Worm (Caenorhabditis elegans) whole organism, L1 larva: Measurements from ENCODE around the gene fbxl-4.

Source experiments
- C04F5.9 ChIP-seq: sonication (generic microtip); optimal IDR thresholded peaks from 2 replicates; lab custom pipeline; 2016; ENCODE audit warnings: missing genetic modification characterization, missing compliant biosample characterization
- C34B4.2 ChIP-seq: sonication (generic microtip); optimal IDR thresholded peaks from 2 replicates; lab custom pipeline; 2017; ENCODE audit warnings: mild to moderate bottlenecking, missing genetic modification characterization, missing compliant biosample characterization
- F16B12.6 ChIP-seq: fragments of 150-350 bp; optimal IDR thresholded peaks from 2 replicates; lab custom pipeline; 2014; ENCODE audit warnings: missing biosample characterization, missing genetic modification characterization
- aha-1 ChIP-seq: fragments of 150-350 bp; optimal IDR thresholded peaks from 2 replicates; lab custom pipeline; 2014; ENCODE audit warnings: missing biosample characterization, missing genetic modification characterization
- aly-2 ChIP-seq: fragments of 150-350 bp; optimal IDR thresholded peaks from 2 replicates; lab custom pipeline; 2014; ENCODE audit warnings: missing biosample characterization, missing genetic modification characterization
- ceh-63 ChIP-seq: fragments of 200-800 bp; sonication (Bioruptor generic); optimal IDR thresholded peaks from 2 replicates; lab custom pipeline; 2018; ENCODE audit warnings: mild to moderate bottlenecking, missing genetic modification characterization, missing compliant biosample characterization
- ceh-8 ChIP-seq: fragments of 200-800 bp; sonication (Bioruptor generic); optimal IDR thresholded peaks from 2 replicates; lab custom pipeline; 2018; ENCODE audit warnings: mild to moderate bottlenecking, missing genetic modification characterization, moderate library complexity, missing compliant biosample characterization
- ceh-90 ChIP-seq: sonication (generic microtip); optimal IDR thresholded peaks from 2 replicates; lab custom pipeline; 2016; ENCODE audit warnings: missing genetic modification characterization, missing compliant biosample characterization
- ces-1 ChIP-seq: fragments of 150-350 bp; optimal IDR thresholded peaks from 2 replicates; lab custom pipeline; 2014; ENCODE audit warnings: missing biosample characterization, missing genetic modification reagents, missing genetic modification characterization
- efl-3 ChIP-seq: fragments of 200-800 bp; sonication (Bioruptor generic); optimal IDR thresholded peaks from 2 replicates; lab custom pipeline; 2018; ENCODE audit warnings: mild to moderate bottlenecking, missing genetic modification characterization, missing compliant biosample characterization
- egl-13 ChIP-seq: sonication (generic microtip); optimal IDR thresholded peaks from 2 replicates; lab custom pipeline; 2016; ENCODE audit warnings: missing genotype, missing genetic modification reagents, missing genetic modification characterization, missing compliant biosample characterization
- egl-27 ChIP-seq, 2 experiments: fragments of 150-350 bp in 1 of 2; sonication (generic microtip); optimal IDR thresholded peaks; 3 replicates each; lab custom pipeline; 2017 to 2018; ENCODE audit warnings: missing biosample characterization in 2 of 2, missing genetic modification characterization in 2 of 2, missing genetic modification reagents in 2 of 2
- elt-3 ChIP-seq, 6 experiments: fragments of 150-350 bp in 1 of 6; sonication (generic microtip); optimal IDR thresholded peaks; 2 replicates each; lab custom pipeline; 2017 to 2018; ENCODE audit warnings: missing biosample characterization in 6 of 6, missing genetic modification characterization in 6 of 6, inconsistent platforms in 1 of 6
- ets-5 ChIP-seq: fragments of 200-800 bp; sonication (Bioruptor generic); IDR thresholded peaks from 2 replicates; pipeline ENCODE4 v1.3.6; 2022; ENCODE audit warnings: missing genetic modification characterization, missing compliant biosample characterization
- fkh-4 ChIP-seq: sonication (generic microtip); optimal IDR thresholded peaks from 2 replicates; lab custom pipeline; 2016; ENCODE audit warnings: missing compliant biosample characterization, missing genetic modification characterization, borderline replicate concordance
- fkh-8 ChIP-seq: sonication (generic microtip); optimal IDR thresholded peaks from 2 replicates; lab custom pipeline; 2016; ENCODE audit warnings: mild to moderate bottlenecking, missing genetic modification characterization, missing compliant biosample characterization
- hlh-17 ChIP-seq: fragments of 200-800 bp; sonication (Bioruptor generic); optimal IDR thresholded peaks from 2 replicates; lab custom pipeline; 2018; ENCODE audit warnings: missing genetic modification characterization, mild to moderate bottlenecking, missing compliant biosample characterization, moderate library complexity, borderline replicate concordance
- hlh-4 ChIP-seq: sonication (generic microtip); optimal IDR thresholded peaks from 2 replicates; lab custom pipeline; 2016; ENCODE audit warnings: mild to moderate bottlenecking, missing genetic modification characterization, missing compliant biosample characterization
- hpl-2 ChIP-seq: fragments of 150-350 bp; optimal IDR thresholded peaks from 2 replicates; lab custom pipeline; 2014; ENCODE audit warnings: missing biosample characterization, missing genetic modification reagents, missing genetic modification characterization
- isw-1 ChIP-seq: fragments of 200-800 bp; sonication (Bioruptor generic); IDR thresholded peaks from 2 replicates; pipeline ENCODE4 v1.3.6; 2022; ENCODE audit warnings: missing genetic modification characterization, missing compliant biosample characterization
- jun-1 ChIP-seq: fragments of 150-350 bp; optimal IDR thresholded peaks from 2 replicates; lab custom pipeline; 2014; ENCODE audit warnings: missing biosample characterization, missing genetic modification reagents, missing genetic modification characterization
- lin-14 ChIP-seq: fragments of 200-800 bp; sonication (Bioruptor generic); optimal IDR thresholded peaks from 2 replicates; lab custom pipeline; 2018; ENCODE audit warnings: mild to moderate bottlenecking, missing genetic modification characterization, moderate library complexity, missing compliant biosample characterization
- lin-35 ChIP-seq, 2 experiments: fragments of 150-350 bp; optimal IDR thresholded peaks; 2 replicates each; lab custom pipeline; 2014; ENCODE audit warnings: missing biosample characterization in 2 of 2, missing genetic modification characterization in 2 of 2, missing genetic modification reagents in 2 of 2
- lin-39 ChIP-seq: fragments of 150-350 bp; optimal IDR thresholded peaks from 2 replicates; lab custom pipeline; 2014; ENCODE audit warnings: missing biosample characterization, missing genetic modification reagents, missing genetic modification characterization
- lir-3 ChIP-seq: sonication (generic microtip); optimal IDR thresholded peaks from 2 replicates; lab custom pipeline; 2016; ENCODE audit warnings: mild to moderate bottlenecking, missing genetic modification characterization, moderate library complexity, missing compliant biosample characterization; ENCODE audit not compliant: poor library complexity
- lsy-2 ChIP-seq, 2 experiments: fragments of 150-350 bp; optimal IDR thresholded peaks; 2 replicates each; lab custom pipeline; 2014; ENCODE audit warnings: missing biosample characterization in 2 of 2, missing genetic modification characterization in 2 of 2
- mab-9 ChIP-seq: fragments of 200-800 bp; sonication (Bioruptor generic); IDR thresholded peaks from 2 replicates; pipeline ENCODE4 v1.3.6; 2022; ENCODE audit warnings: missing genetic modification reagents, missing genetic modification characterization, missing compliant biosample characterization
- mdl-1 ChIP-seq, 2 experiments: fragments of 150-350 bp; optimal IDR thresholded peaks; 2 replicates each; lab custom pipeline; 2014 to 2017; ENCODE audit warnings: missing biosample characterization in 2 of 2, missing genetic modification characterization in 2 of 2, inconsistent platforms in 1 of 2
- mep-1 ChIP-seq: fragments of 150-350 bp; optimal IDR thresholded peaks from 2 replicates; lab custom pipeline; 2014; ENCODE audit warnings: missing biosample characterization, missing genetic modification characterization
- nhr-11 ChIP-seq: fragments of 150-350 bp; optimal IDR thresholded peaks from 2 replicates; lab custom pipeline; 2014; ENCODE audit warnings: missing biosample characterization, missing genetic modification characterization
- nhr-12 ChIP-seq: sonication (generic microtip); optimal IDR thresholded peaks from 2 replicates; lab custom pipeline; 2017; ENCODE audit warnings: missing biosample characterization, missing genetic modification characterization
- nhr-19 ChIP-seq: fragments of 200-800 bp; sonication (Bioruptor generic); conservative IDR thresholded peaks from 2 replicates; pipeline ENCODE4 v1.3.6; 2022; ENCODE audit warnings: missing genetic modification characterization, missing compliant biosample characterization
- nhr-20 ChIP-seq: sonication (generic microtip); optimal IDR thresholded peaks from 2 replicates; lab custom pipeline; 2016; ENCODE audit warnings: mild to moderate bottlenecking, missing genetic modification characterization, missing compliant biosample characterization
- nhr-237 ChIP-seq: fragments of 150-350 bp; optimal IDR thresholded peaks from 2 replicates; lab custom pipeline; 2014; ENCODE audit warnings: missing biosample characterization, missing genetic modification characterization
- nhr-28 ChIP-seq: fragments of 150-350 bp; optimal IDR thresholded peaks from 2 replicates; lab custom pipeline; 2014; ENCODE audit warnings: missing biosample characterization, missing genetic modification characterization
- nhr-47 ChIP-seq: sonication (generic microtip); optimal IDR thresholded peaks from 2 replicates; lab custom pipeline; 2016; ENCODE audit warnings: mild to moderate bottlenecking, missing genetic modification characterization, moderate library complexity, missing compliant biosample characterization
- nhr-71 ChIP-seq: sonication (generic microtip); optimal IDR thresholded peaks from 2 replicates; lab custom pipeline; 2016; ENCODE audit warnings: mild to moderate bottlenecking, missing genetic modification characterization, moderate library complexity, missing compliant biosample characterization
- nhr-76 ChIP-seq: sonication (generic microtip); optimal IDR thresholded peaks from 2 replicates; lab custom pipeline; 2017; ENCODE audit warnings: missing biosample characterization, missing genetic modification characterization
- nhr-77 ChIP-seq: fragments of 150-350 bp; optimal IDR thresholded peaks from 2 replicates; lab custom pipeline; 2014; ENCODE audit warnings: missing biosample characterization, missing genetic modification characterization
- nhr-90 ChIP-seq: sonication (generic microtip); optimal IDR thresholded peaks from 2 replicates; lab custom pipeline; 2016; ENCODE audit warnings: mild to moderate bottlenecking, missing genetic modification characterization, missing compliant biosample characterization; ENCODE audit not compliant: poor library complexity
- pag-3 ChIP-seq: sonication (generic microtip); optimal IDR thresholded peaks from 2 replicates; lab custom pipeline; 2017; ENCODE audit warnings: missing genetic modification characterization, mild to moderate bottlenecking, missing compliant biosample characterization, antibody characterized with exemption, borderline replicate concordance; ENCODE audit not compliant: insufficient read depth
- rnt-1 ChIP-seq: sonication (generic microtip); optimal IDR thresholded peaks from 2 replicates; lab custom pipeline; 2016; ENCODE audit warnings: mild to moderate bottlenecking, missing genetic modification characterization, moderate library complexity, missing compliant biosample characterization
- skn-1 ChIP-seq: fragments of 150-350 bp; optimal IDR thresholded peaks from 2 replicates; lab custom pipeline; 2014; ENCODE audit warnings: missing biosample characterization, missing genetic modification characterization
- snpc-4 ChIP-seq: fragments of 150-350 bp; optimal IDR thresholded peaks from 2 replicates; lab custom pipeline; 2014; ENCODE audit warnings: missing biosample characterization, missing genetic modification characterization
- snu-23 ChIP-seq: sonication (generic microtip); optimal IDR thresholded peaks from 2 replicates; lab custom pipeline; 2016; ENCODE audit warnings: missing genetic modification characterization, missing compliant biosample characterization
- sox-4 ChIP-seq: sonication (generic microtip); optimal IDR thresholded peaks from 2 replicates; lab custom pipeline; 2016; ENCODE audit warnings: missing genetic modification characterization, missing compliant biosample characterization
- tbx-2 ChIP-seq: sonication (generic microtip); optimal IDR thresholded peaks from 2 replicates; lab custom pipeline; 2016; ENCODE audit warnings: missing genetic modification characterization, missing compliant biosample characterization
- unc-130 ChIP-seq: fragments of 150-350 bp; optimal IDR thresholded peaks from 2 replicates; lab custom pipeline; 2017; ENCODE audit warnings: missing biosample characterization, missing genetic modification characterization, inconsistent platforms
- unc-30 ChIP-seq: sonication (generic microtip); optimal IDR thresholded peaks from 2 replicates; lab custom pipeline; 2017; ENCODE audit warnings: missing biosample characterization, missing genetic modification characterization
- unc-86 ChIP-seq: sonication (generic microtip); optimal IDR thresholded peaks from 2 replicates; lab custom pipeline; 2016; ENCODE audit warnings: missing genetic modification characterization, missing compliant biosample characterization
- xbp-1 ChIP-seq: sonication (generic microtip); optimal IDR thresholded peaks from 2 replicates; lab custom pipeline; 2016; ENCODE audit warnings: missing genetic modification characterization, missing compliant biosample characterization
- zip-4 ChIP-seq: fragments of 200-800 bp; sonication (Bioruptor generic); optimal IDR thresholded peaks from 2 replicates; lab custom pipeline; 2018; ENCODE audit warnings: mild to moderate bottlenecking, missing genetic modification characterization, moderate library complexity, missing compliant biosample characterization

Gene fbxl-4

ce11 chrX:6593178-6593786 is 4.7 kb downstream of the fbxl-4 start:
- TF ChIP-seq lin-39 (tag; lab: Kevin White, UChicago) (no peak), jun-1 (peak; percentile 37), nhr-28 (tag; lab: Kevin White, UChicago) (no peak), nhr-90 (tag; lab: Kevin White, UChicago) (peak; percentile 65), nhr-47 (tag; lab: Kevin White, UChicago) (peak; percentile 77), fkh-8 (no peak), skn-1 (peak; percentile 32), nhr-77 (tag; lab: Kevin White, UChicago) (peak; percentile 60), hpl-2 (GFP tag; lab: Kevin White, UChicago) (peak; percentile 14), lsy-2 (tag; optimal IDR thresholded peaks at IDR 0.05; lab: Kevin White, UChicago) (peak; percentile 33 to 67), C34B4.2 (tag; lab: Kevin White, UChicago) (no peak), pag-3 (no peak), ces-1 (GFP tag; lab: Kevin White, UChicago) (no peak), mab-9 (GFP tag; lab: Robert Waterston, UW) (no peak), ceh-90 (no peak), lir-3 (peak; percentile 30), aly-2 (peak; percentile 82), nhr-237 (tag; lab: Kevin White, UChicago) (no peak), lin-14 (GFP tag; lab: Kevin White, UChicago) (peak; percentile 72), C04F5.9 (tag; lab: Kevin White, UChicago) (no peak), ceh-63 (GFP tag; lab: Kevin White, UChicago) (no peak), egl-27 (tag; optimal IDR thresholded peaks at IDR 0.05; lab: Kevin White, UChicago) (no peak), ets-5 (GFP tag; lab: Robert Waterston, UW) (no peak), ceh-8 (no peak), aha-1 (tag; lab: Kevin White, UChicago) (no peak), snu-23 (GFP tag; lab: Kevin White, UChicago) (peak; percentile 85), xbp-1 (peak; percentile 83), nhr-76 (no peak), unc-130 (tag; lab: Kevin White, UChicago) (peak; percentile 13), F16B12.6 (tag; lab: Kevin White, UChicago) (no peak), nhr-71 (peak; percentile 77), tbx-2 (tag; lab: Kevin White, UChicago) (peak; percentile 67), hlh-4 (tag; lab: Kevin White, UChicago) (no peak), isw-1 (no peak), unc-86 (peak; percentile 43), zip-4 (GFP tag; lab: Kevin White, UChicago) (peak; percentile 34), nhr-20 (tag; lab: Kevin White, UChicago) (peak; percentile 71), mdl-1 (tag; optimal IDR thresholded peaks at IDR 0.05; lab: Kevin White, UChicago) (peak in 1 of 2 experiments; percentile 33), lin-35 (GFP tag; optimal IDR thresholded peaks at IDR 0.05; lab: Kevin White, UChicago) (peak; percentile 19 to 68), nhr-19 (GFP tag; lab: Robert Waterston, UW) (peak; percentile 76), unc-30 (tag; lab: Kevin White, UChicago) (no peak), mep-1 (tag; lab: Kevin White, UChicago) (peak; percentile 70), elt-3 (tag; optimal IDR thresholded peaks at IDR 0.05; lab: Kevin White, UChicago) (peak in 1 of 6 experiments; percentile 74), fkh-4 (tag; lab: Kevin White, UChicago) (no peak), sox-4 (tag; lab: Kevin White, UChicago) (no peak), nhr-11 (tag; lab: Kevin White, UChicago) (no peak), nhr-12 (tag; lab: Kevin White, UChicago) (no peak), efl-3 (GFP tag; lab: Kevin White, UChicago) (no peak), hlh-17 (GFP tag; lab: Kevin White, UChicago) (no peak), snpc-4 (tag; lab: Kevin White, UChicago) (peak; percentile 36), egl-13 (no peak), rnt-1 (tag; lab: Kevin White, UChicago) (peak; percentile 64)
